Worm (Caenorhabditis elegans) whole organism, L4 larva: ENCODE measurements around the gene stdh-4.
A peak's percentile ranks its signal among the peaks of the same experiment; 100 is the strongest.

Experiments used
- R02D3.7 ChIP-seq: fragments of 150-350 bp; sonication (generic microtip); optimal IDR thresholded peaks from 3 replicates; lab custom pipeline; 2014; ENCODE audit warnings: missing biosample characterization, missing genetic modification characterization
- ZK337.2 ChIP-seq: fragments of 200-800 bp; sonication (Bioruptor generic); IDR thresholded peaks from 2 replicates; pipeline ENCODE4 v1.3.6; 2022; ENCODE audit warnings: missing genetic modification reagents, missing genetic modification characterization, missing compliant biosample characterization
- daf-19 ChIP-seq: fragments of 200-800 bp; sonication (Bioruptor generic); conservative IDR thresholded peaks from 2 replicates; pipeline ENCODE4 v1.3.6; 2022; ENCODE audit warnings: missing genetic modification characterization, missing compliant biosample characterization
- dmd-8 ChIP-seq: fragments of 200-800 bp; sonication (Bioruptor generic); IDR thresholded peaks from 2 replicates; pipeline ENCODE4 v1.3.6; 2022; ENCODE audit warnings: missing genetic modification characterization, missing compliant biosample characterization
- duxl-1 ChIP-seq: sonication (generic microtip); optimal IDR thresholded peaks from 2 replicates; lab custom pipeline; 2016; ENCODE audit warnings: mild to moderate bottlenecking, missing genetic modification characterization, moderate library complexity, missing compliant biosample characterization; ENCODE audit not compliant: poor library complexity
- hmg-1.1 ChIP-seq: fragments of 200-800 bp; sonication (Bioruptor generic); IDR thresholded peaks from 2 replicates; pipeline ENCODE4 v1.3.6; 2022; ENCODE audit warnings: missing genetic modification reagents, missing genetic modification characterization, missing compliant biosample characterization
- lin-39 ChIP-seq: fragments of 150-350 bp; optimal IDR thresholded peaks from 2 replicates; lab custom pipeline; 2014; ENCODE audit warnings: missing biosample characterization, missing genetic modification reagents, missing genetic modification characterization
- madf-9 ChIP-seq: fragments of 200-800 bp; sonication (Bioruptor generic); conservative IDR thresholded peaks from 2 replicates; pipeline ENCODE4 v1.3.6; 2022; ENCODE audit warnings: missing genetic modification reagents, missing genetic modification characterization, missing compliant biosample characterization
- nhr-111 ChIP-seq: fragments of 200-800 bp; sonication (Bioruptor generic); optimal IDR thresholded peaks from 2 replicates; lab custom pipeline; 2018; ENCODE audit warnings: mild to moderate bottlenecking, missing genetic modification characterization, missing compliant biosample characterization
- tra-1 ChIP-seq: fragments of 200-800 bp; sonication (Bioruptor generic); IDR thresholded peaks from 2 replicates; pipeline ENCODE4 v1.3.6; 2022; ENCODE audit warnings: missing genetic modification reagents, missing genetic modification characterization, missing compliant biosample characterization
- unc-39 ChIP-seq: sonication (generic microtip); optimal IDR thresholded peaks from 2 replicates; lab custom pipeline; 2017; ENCODE audit warnings: missing biosample characterization, missing genetic modification characterization

The stdh-4 gene

DNA sequence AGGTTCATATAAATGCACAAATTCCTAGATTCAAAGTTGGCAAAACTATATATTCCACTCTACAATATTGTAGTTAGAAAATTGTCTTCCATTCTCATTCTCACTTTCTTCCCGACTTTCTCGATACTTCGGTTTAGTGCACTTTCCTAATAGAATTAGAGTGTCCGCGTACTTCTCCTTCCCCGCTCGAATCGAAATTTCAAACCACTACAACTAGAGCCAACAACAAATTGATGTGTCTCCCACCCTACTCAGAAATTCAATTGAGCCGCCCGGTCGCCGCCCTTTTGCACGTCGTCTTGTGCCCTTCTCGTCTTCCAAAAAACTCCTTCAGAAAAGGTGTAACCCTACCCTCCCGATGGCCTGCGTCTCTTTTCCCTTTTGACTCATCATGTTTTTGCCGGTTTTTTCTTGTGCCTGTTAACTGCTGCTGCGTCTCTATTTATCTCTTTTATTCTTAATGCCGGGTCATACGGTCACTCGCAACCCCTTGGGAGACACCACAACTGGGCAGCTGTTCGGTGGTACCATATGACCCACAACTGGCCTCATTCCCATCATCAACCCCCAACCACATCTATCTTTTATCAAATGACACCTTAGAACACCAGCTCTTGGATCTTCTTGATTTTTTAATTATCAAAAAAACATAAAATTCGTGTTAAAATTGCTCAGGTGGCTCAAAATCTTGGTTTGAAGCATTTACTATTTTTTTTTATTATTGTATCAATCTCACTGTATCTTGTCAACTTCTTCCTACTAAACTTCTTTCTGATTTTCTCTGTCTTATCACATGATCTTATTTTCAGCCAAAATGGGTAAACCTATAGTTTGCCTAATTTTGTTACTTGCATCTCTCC, 45.2 kb downstream of the stdh-4 start, which contains the start of gene tag-196 (continued):
- TF ChIP-seq lin-39 (tag; lab: Kevin White, UChicago) = no peak
- 0 out of 2 replicates have a peak, but pooled peaks have one; percentile 17 for TF ChIP-seq hmg-1.1
- TF ChIP-seq R02D3.7 = no peak

DNA sequence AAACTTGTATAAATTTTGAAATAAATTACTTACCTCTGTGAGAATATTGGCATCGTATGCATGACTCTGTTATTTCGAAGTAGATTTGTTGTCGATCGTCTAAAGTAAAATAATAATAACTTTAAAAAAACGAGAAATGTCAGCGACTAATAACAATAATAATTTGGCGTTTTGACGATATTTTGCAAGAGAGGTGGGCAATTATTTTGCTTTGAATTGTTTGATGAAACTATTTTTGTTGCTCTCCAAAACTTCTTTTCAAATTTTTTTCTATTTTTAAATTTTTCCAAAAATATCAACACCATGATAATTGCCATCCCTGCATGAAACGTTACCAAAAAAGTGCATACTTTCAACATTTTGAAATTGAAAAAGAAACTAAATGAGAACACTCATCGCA, 50.1 kb downstream of the stdh-4 start, which contains the start of gene F41E6.7:
TSS of gene F41E6.7 (minus strand) at position 101 of the 400 bp plus-strand sequence.
- TF ChIP-seq daf-19 = no peak
- no peak for TF ChIP-seq madf-9 (GFP tag; lab: Robert Waterston, UW)
- no peak for TF ChIP-seq tra-1 (GFP tag; lab: Robert Waterston, UW)

DNA sequence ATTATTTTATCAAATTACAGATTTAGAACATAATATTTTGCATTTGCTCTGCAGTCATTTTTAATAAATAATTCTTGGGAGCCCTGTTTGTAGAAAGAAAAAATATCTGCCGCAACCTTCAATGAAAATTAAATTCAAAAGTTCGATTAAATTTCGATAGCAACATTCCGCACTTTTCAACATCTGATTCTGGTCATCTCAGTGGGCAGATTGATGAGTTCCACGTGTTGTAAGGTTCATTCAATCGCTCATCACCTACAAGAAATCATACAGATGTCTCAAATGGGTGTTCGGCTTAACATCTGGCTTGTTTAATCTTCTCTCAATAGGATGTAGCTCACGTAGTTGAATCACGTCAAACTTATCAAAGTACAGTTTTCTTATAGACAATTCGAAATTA, 50.9 kb downstream of the stdh-4 start:
- TF ChIP-seq unc-39 (no peak), dmd-8 (GFP tag; lab: Robert Waterston, UW) (no peak), duxl-1 (no peak), nhr-111 (no peak), ZK337.2 (GFP tag; lab: Robert Waterston, UW) (no peak)
- TF ChIP-seq, all 104 proteins: peak for 0
